Worm (Caenorhabditis elegans): Measurements from ENCODE around the gene phat-6.

ce11 chrX:15221865-15222551 is 27.8 kb upstream of the phat-6 start:
- TF ChIP-seq lin-39 (tag; optimal IDR thresholded peaks at IDR 0.05): no peak
- no peak for TF ChIP-seq zag-1 (tag; optimal IDR thresholded peaks at IDR 0.05)
- no peak for TF ChIP-seq rnt-1 (tag; optimal IDR thresholded peaks at IDR 0.05)
- no peak for TF ChIP-seq unc-62 (GFP tag; optimal IDR thresholded peaks at IDR 0.05)
- no peak for TF ChIP-seq F16B12.6 (tag; optimal IDR thresholded peaks at IDR 0.05)
